Fruit fly (Drosophila melanogaster): ENCODE measurements around the gene CG46280.

CG46280 gene

dm6 chr3R:13051298-13051723 is 20.9 kb upstream of the CG46280 start, which contains the start of gene CG7966 (continued):
- TF ChIP-seq CG10147 (GFP tag; optimal IDR thresholded peaks at IDR 0.05) (no peak), CG12659 (GFP tag; optimal IDR thresholded peaks at IDR 0.05) (no peak), trh (GFP tag; optimal IDR thresholded peaks at IDR 0.05) (no peak), CG3995 (GFP tag; optimal IDR thresholded peaks at IDR 0.05) (no peak), CG17385 (GFP tag; optimal IDR thresholded peaks at IDR 0.05) (peak; percentile 19), CG17328 (GFP tag; IDR thresholded peaks at IDR 0.05) (no peak), ab (GFP tag; optimal IDR thresholded peaks at IDR 0.05) (no peak), unpg (GFP tag; optimal IDR thresholded peaks at IDR 0.05) (no peak), Gsc (GFP tag; IDR thresholded peaks at IDR 0.05) (no peak), CG9727 (GFP tag; optimal IDR thresholded peaks at IDR 0.05) (peak; percentile 6), BEAF-32 (GFP tag; optimal IDR thresholded peaks at IDR 0.05) (no peak), vnd (GFP tag; IDR thresholded peaks at IDR 0.05; ENCODE audit: partially characterized antibody) (no peak), oc (tag; optimal IDR thresholded peaks at IDR 0.05) (no peak), zfh2 (GFP tag; optimal IDR thresholded peaks at IDR 0.05) (no peak), Hr51 (GFP tag; optimal IDR thresholded peaks at IDR 0.05) (no peak), Scr (GFP tag; IDR thresholded peaks at IDR 0.05; ENCODE audit: partially characterized antibody) (no peak), CG10543 (GFP tag; optimal IDR thresholded peaks at IDR 0.05) (peak; percentile 5), Nf-YB (GFP tag; optimal IDR thresholded peaks at IDR 0.05) (no peak), so (GFP tag; IDR thresholded peaks at IDR 0.05) (no peak), CG1647 (GFP tag; optimal IDR thresholded peaks at IDR 0.05) (no peak), CG8924 (tag; optimal IDR thresholded peaks at IDR 0.05) (no peak), CG14710 (tag; optimal IDR thresholded peaks at IDR 0.05) (no peak), bbx (GFP tag; IDR thresholded peaks at IDR 0.05; ENCODE audit: partially characterized antibody) (peak; percentile 37; the same call in 1 of the 2 replicates), CG3163 (GFP tag; optimal IDR thresholded peaks at IDR 0.05) (peak; percentile 95), ranshi (GFP tag; IDR thresholded peaks at IDR 0.05) (peak; percentile 25; the same call in 1 of the 2 replicates), CG14050 (GFP tag; IDR thresholded peaks at IDR 0.05) (no peak), CG18599 (GFP tag; optimal IDR thresholded peaks at IDR 0.05) (no peak), Neu2 (GFP tag; optimal IDR thresholded peaks at IDR 0.05; ENCODE audit: borderline replicate concordance) (no peak), sr (GFP tag; IDR thresholded peaks at IDR 0.05) (no peak), CG34224 (GFP tag; IDR thresholded peaks at IDR 0.05; ENCODE audit: partially characterized antibody) (peak; percentile 14; the same call in 2 of the 3 replicates), CkIIα-i1 (GFP tag; IDR thresholded peaks at IDR 0.05) (no peak), prd (optimal IDR thresholded peaks at IDR 0.05) (no peak), prd (GFP tag; IDR thresholded peaks at IDR 0.05) (no peak), Hand (GFP tag; optimal IDR thresholded peaks at IDR 0.05) (no peak), CG12391 (tag; optimal IDR thresholded peaks at IDR 0.05) (no peak), tna (GFP tag; IDR thresholded peaks at IDR 0.05; ENCODE audit: partially characterized antibody) (peak; percentile 30; the same call in 1 of the 2 replicates), pzg (GFP tag; optimal IDR thresholded peaks at IDR 0.05) (no peak), Nf-YA (GFP tag; IDR thresholded peaks at IDR 0.05) (no peak), Dek (tag; optimal IDR thresholded peaks at IDR 0.05) (peak; percentile 46), GATAe (GFP tag; conservative IDR thresholded peaks at IDR 0.05) (peak; percentile 16; the same call in 1 of the 2 replicates), CG7987 (GFP tag; optimal IDR thresholded peaks at IDR 0.05) (peak; percentile 52), crc (GFP tag; optimal IDR thresholded peaks at IDR 0.05) (no peak), dimm (GFP tag; IDR thresholded peaks at IDR 0.05) (no peak), Max (GFP tag; optimal IDR thresholded peaks at IDR 0.05) (no peak), CG7556 (GFP tag; optimal IDR thresholded peaks at IDR 0.05) (no peak), CG32532 (GFP tag; IDR thresholded peaks at IDR 0.05) (peak; percentile 38; the same call in 1 of the 2 replicates), sug (tag; optimal IDR thresholded peaks at IDR 0.05) (peak; percentile 28), Spps (tag; optimal IDR thresholded peaks at IDR 0.05) (no peak), Asciz (GFP tag; optimal IDR thresholded peaks at IDR 0.05) (no peak), ssp (GFP tag; IDR thresholded peaks at IDR 0.05) (no peak)

Measured in whole organism, embryonic.